Worm (Caenorhabditis elegans) whole organism, L4 larva: ENCODE measurements around the gene M199.136.

Source experiments
- Y105C5A.15 ChIP-seq: fragments of 200-800 bp; sonication (Bioruptor generic); IDR thresholded peaks from 2 replicates; pipeline ENCODE4 v1.3.6; 2022; ENCODE audit warnings: missing genetic modification characterization, missing compliant biosample characterization
- Y5F2A.4 ChIP-seq: fragments of 200-800 bp; sonication (Bioruptor generic); optimal IDR thresholded peaks from 2 replicates; lab custom pipeline; 2018; ENCODE audit warnings: mild to moderate bottlenecking, missing genetic modification characterization, missing compliant biosample characterization
- ZK337.2 ChIP-seq: fragments of 200-800 bp; sonication (Bioruptor generic); IDR thresholded peaks from 2 replicates; pipeline ENCODE4 v1.3.6; 2022; ENCODE audit warnings: missing genetic modification reagents, missing genetic modification characterization, missing compliant biosample characterization
- ZK546.5 ChIP-seq, 2 experiments: sonication (generic microtip); optimal IDR thresholded peaks; 2 replicates each; lab custom pipeline; 2017; ENCODE audit warnings: missing biosample characterization in 2 of 2, missing genetic modification characterization in 2 of 2
- ama-1 ChIP-seq: fragments of 150-350 bp; optimal IDR thresholded peaks from 2 replicates; lab custom pipeline; 2014; ENCODE audit warnings: inconsistent platforms, mixed read lengths
- ceh-20 ChIP-seq: fragments of 200-800 bp; sonication (Bioruptor generic); IDR thresholded peaks from 2 replicates; pipeline ENCODE4 v1.3.6; 2022; ENCODE audit warnings: missing genetic modification reagents, missing genetic modification characterization, missing compliant biosample characterization
- ceh-32 ChIP-seq: sonication (generic microtip); optimal IDR thresholded peaks from 2 replicates; lab custom pipeline; 2016; ENCODE audit warnings: mild to moderate bottlenecking, missing genetic modification characterization, missing compliant biosample characterization; ENCODE audit not compliant: poor library complexity
- ceh-44 ChIP-seq: fragments of 200-800 bp; sonication (Bioruptor generic); IDR thresholded peaks from 2 replicates; pipeline ENCODE4 v1.3.6; 2022; ENCODE audit warnings: missing genetic modification reagents, missing genetic modification characterization, missing compliant biosample characterization
- ceh-62 ChIP-seq: sonication (generic microtip); optimal IDR thresholded peaks from 2 replicates; lab custom pipeline; 2017; ENCODE audit warnings: missing biosample characterization, missing genetic modification characterization
- daf-12 ChIP-seq: fragments of 150-350 bp; optimal IDR thresholded peaks from 2 replicates; lab custom pipeline; 2014; ENCODE audit warnings: missing biosample characterization, missing genetic modification reagents, missing genetic modification characterization
- daf-8 ChIP-seq: fragments of 200-800 bp; sonication (Bioruptor generic); IDR thresholded peaks from 2 replicates; pipeline ENCODE4 v1.3.6; 2022; ENCODE audit warnings: missing genetic modification characterization, missing compliant biosample characterization
- dmd-8 ChIP-seq: fragments of 200-800 bp; sonication (Bioruptor generic); IDR thresholded peaks from 2 replicates; pipeline ENCODE4 v1.3.6; 2022; ENCODE audit warnings: missing genetic modification characterization, missing compliant biosample characterization
- egl-27 ChIP-seq: sonication (generic microtip); optimal IDR thresholded peaks from 3 replicates; lab custom pipeline; 2017; ENCODE audit warnings: missing biosample characterization, missing genetic modification reagents, missing genetic modification characterization
- egl-43 ChIP-seq: fragments of 200-800 bp; sonication (Bioruptor generic); IDR thresholded peaks from 2 replicates; pipeline ENCODE4 v1.3.6; 2022; ENCODE audit warnings: missing genetic modification reagents, missing genetic modification characterization, missing compliant biosample characterization
- hif-1 ChIP-seq, 2 experiments: sonication (generic microtip); optimal IDR thresholded peaks; 2 replicates each; lab custom pipeline; 2016 to 2017; ENCODE audit warnings: missing compliant biosample characterization in 2 of 2, missing genetic modification characterization in 2 of 2, missing genetic modification reagents in 2 of 2, missing genotype in 2 of 2, mild to moderate bottlenecking in 1 of 2
- hlh-11 ChIP-seq: fragments of 200-800 bp; sonication (Bioruptor generic); optimal IDR thresholded peaks from 2 replicates; lab custom pipeline; 2018; ENCODE audit warnings: mild to moderate bottlenecking, missing genetic modification characterization, missing compliant biosample characterization
- jun-1 ChIP-seq: fragments of 150-350 bp; optimal IDR thresholded peaks from 2 replicates; lab custom pipeline; 2014; ENCODE audit warnings: missing biosample characterization, missing genetic modification reagents, missing genetic modification characterization
- lim-7 ChIP-seq: fragments of 200-800 bp; sonication (Bioruptor generic); IDR thresholded peaks from 2 replicates; pipeline ENCODE4 v1.3.6; 2022; ENCODE audit warnings: missing genetic modification characterization, missing compliant biosample characterization
- lin-13 ChIP-seq: fragments of 150-350 bp; optimal IDR thresholded peaks from 2 replicates; lab custom pipeline; 2014; ENCODE audit warnings: missing biosample characterization, missing genetic modification reagents, missing genetic modification characterization
- lin-15B ChIP-seq: fragments of 150-350 bp; sonication (generic microtip); optimal IDR thresholded peaks from 3 replicates; lab custom pipeline; 2014; ENCODE audit warnings: missing biosample characterization, missing genetic modification characterization
- madf-5 ChIP-seq, 2 experiments: fragments of 200-800 bp; sonication (Bioruptor generic); IDR thresholded peaks; 2 replicates each; pipeline ENCODE4 v1.3.6; 2022; ENCODE audit warnings: missing compliant biosample characterization in 2 of 2, missing genetic modification characterization in 2 of 2
- mdl-1 ChIP-seq, 2 experiments: fragments of 150-350 bp in 1 of 2; sonication (generic microtip) in 1 of 2; optimal IDR thresholded peaks; 2 replicates each; lab custom pipeline; 2014 to 2017; ENCODE audit warnings: missing biosample characterization in 2 of 2, missing genetic modification characterization in 2 of 2
- nhr-10 ChIP-seq: fragments of 150-350 bp; optimal IDR thresholded peaks from 2 replicates; lab custom pipeline; 2014; ENCODE audit warnings: missing biosample characterization, missing genetic modification characterization
- nhr-237 ChIP-seq: sonication (generic microtip); optimal IDR thresholded peaks from 2 replicates; lab custom pipeline; 2017; ENCODE audit warnings: missing biosample characterization, missing genetic modification characterization
- nhr-25 ChIP-seq: sonication (generic microtip); optimal IDR thresholded peaks from 2 replicates; lab custom pipeline; 2017; ENCODE audit warnings: missing genetic modification characterization, mild to moderate bottlenecking, missing compliant biosample characterization, antibody characterized with exemption, moderate library complexity, borderline replicate concordance; ENCODE audit not compliant: insufficient read depth
- nhr-6 ChIP-seq: fragments of 150-350 bp; optimal IDR thresholded peaks from 2 replicates; lab custom pipeline; 2014; ENCODE audit warnings: missing biosample characterization, missing genetic modification characterization
- nhr-76 ChIP-seq: fragments of 150-350 bp; optimal IDR thresholded peaks from 2 replicates; lab custom pipeline; 2014; ENCODE audit warnings: missing biosample characterization, missing genetic modification characterization
- saeg-2 ChIP-seq: fragments of 200-800 bp; sonication (Bioruptor generic); IDR thresholded peaks from 2 replicates; pipeline ENCODE4 v1.3.6; 2022; ENCODE audit warnings: missing genetic modification reagents, missing genetic modification characterization, missing compliant biosample characterization
- sdz-12 ChIP-seq: fragments of 200-800 bp; sonication (Bioruptor generic); optimal IDR thresholded peaks from 2 replicates; lab custom pipeline; 2018; ENCODE audit warnings: mild to moderate bottlenecking, missing genetic modification characterization, missing compliant biosample characterization
- snpc-1.2 ChIP-seq: fragments of 200-800 bp; sonication (Bioruptor generic); IDR thresholded peaks from 2 replicates; pipeline ENCODE4 v1.3.6; 2022; ENCODE audit warnings: missing genetic modification reagents, missing genetic modification characterization, missing compliant biosample characterization
- snpc-4 ChIP-seq: fragments of 150-350 bp; optimal IDR thresholded peaks from 2 replicates; lab custom pipeline; 2014; ENCODE audit warnings: missing biosample characterization, missing genetic modification characterization
- spr-3 ChIP-seq: fragments of 200-800 bp; sonication (Bioruptor generic); optimal IDR thresholded peaks from 2 replicates; lab custom pipeline; 2018; ENCODE audit warnings: mild to moderate bottlenecking, missing genetic modification characterization, missing compliant biosample characterization
- unc-39 ChIP-seq: sonication (generic microtip); optimal IDR thresholded peaks from 2 replicates; lab custom pipeline; 2017; ENCODE audit warnings: missing biosample characterization, missing genetic modification characterization
- zip-11 ChIP-seq: fragments of 200-800 bp; sonication (Bioruptor generic); IDR thresholded peaks from 2 replicates; pipeline ENCODE4 v1.3.6; 2022; ENCODE audit warnings: missing genetic modification characterization, missing compliant biosample characterization
- ztf-7 ChIP-seq: fragments of 150-350 bp; optimal IDR thresholded peaks from 2 replicates; lab custom pipeline; 2014; ENCODE audit warnings: missing biosample characterization, missing genetic modification characterization

M199.136 gene

ce11 chrIV:15118390-15118789 is at the start of gene M199.136:
Gene M199.136, plus strand, starts transcription at chrIV:15118690.
- TF ChIP-seq ceh-44 (no peak), Y5F2A.4 (no peak), nhr-10 (tag; lab: Kevin White, UChicago) (no peak), madf-5 (GFP tag; IDR thresholded peaks at IDR 0.05; lab: Robert Waterston, UW) (no peak), egl-27 (tag; lab: Kevin White, UChicago) (no peak), lim-7 (GFP tag; lab: Robert Waterston, UW) (no peak), ZK546.5 (tag; optimal IDR thresholded peaks at IDR 0.05; lab: Kevin White, UChicago) (no peak)

- TF ChIP-seq ceh-62 = no peak
- TF ChIP-seq sdz-12 (GFP tag; lab: Kevin White, UChicago) = no peak
- no peak for TF ChIP-seq snpc-4 (tag; lab: Kevin White, UChicago)
- TF ChIP-seq zip-11 (GFP tag; lab: Robert Waterston, UW) = no peak
- TF ChIP-seq spr-3 = no peak
- TF ChIP-seq daf-12 (tag; lab: Kevin White, UChicago) = no peak
- no peak for TF ChIP-seq jun-1 (tag; lab: Kevin White, UChicago)
- no peak for TF ChIP-seq ceh-32 (tag; lab: Kevin White, UChicago)
- no peak for TF ChIP-seq hif-1 (tag; optimal IDR thresholded peaks at IDR 0.05; lab: Kevin White, UChicago)
Observed at ce11 chrIV:15068818-15069217, 49.7 kb upstream of the M199.136 start, which contains the start of gene srt-48. Gene srt-48, minus strand, starts transcription at chrIV:15068918.

ce11 chrIV:15074392-15074791 is 44.1 kb upstream of the M199.136 start, which contains the start of gene srt-50:
Gene srt-50, plus strand, starts transcription at chrIV:15074692.
- TF ChIP-seq nhr-76 = no peak
- no peak for TF ChIP-seq ceh-20 (GFP tag; lab: Robert Waterston, UW)
- TF ChIP-seq hlh-11 (tag; lab: Kevin White, UChicago) = no peak
- TF ChIP-seq ztf-7 (tag; lab: Kevin White, UChicago) = no peak
- no peak for TF ChIP-seq ceh-44
- TF ChIP-seq nhr-6 (tag; lab: Kevin White, UChicago) = no peak
- no peak for TF ChIP-seq nhr-237 (tag; lab: Kevin White, UChicago)
- no peak for TF ChIP-seq madf-5 (GFP tag; IDR thresholded peaks at IDR 0.05; lab: Robert Waterston, UW)

ce11 chrIV:15098294-15098693 is 20.2 kb upstream of the M199.136 start, which contains the start of gene srt-49:
Gene srt-49, minus strand, starts transcription at chrIV:15098394.
- no peak for TF ChIP-seq egl-43

ce11 chrIV:15103224-15103679 is 15.2 kb upstream of the M199.136 start, which contains the start of gene srt-44:
Gene srt-44, plus strand, starts transcription at chrIV:15103629.
- no peak for TF ChIP-seq mdl-1 (tag; optimal IDR thresholded peaks at IDR 0.05; lab: Kevin White, UChicago)
- no peak for TF ChIP-seq lin-15B
- TF ChIP-seq nhr-25 = no peak
- TF ChIP-seq unc-39 = no peak
- no peak for TF ChIP-seq saeg-2 (GFP tag; lab: Robert Waterston, UW)
- TF ChIP-seq daf-8 (GFP tag; lab: Robert Waterston, UW) = no peak
- no peak for TF ChIP-seq ama-1 (lab: Kevin White, UChicago)
- TF ChIP-seq daf-12 (tag; lab: Kevin White, UChicago) = no peak
- no peak for TF ChIP-seq ZK337.2 (GFP tag; lab: Robert Waterston, UW)
- no peak for TF ChIP-seq dmd-8

DNA sequence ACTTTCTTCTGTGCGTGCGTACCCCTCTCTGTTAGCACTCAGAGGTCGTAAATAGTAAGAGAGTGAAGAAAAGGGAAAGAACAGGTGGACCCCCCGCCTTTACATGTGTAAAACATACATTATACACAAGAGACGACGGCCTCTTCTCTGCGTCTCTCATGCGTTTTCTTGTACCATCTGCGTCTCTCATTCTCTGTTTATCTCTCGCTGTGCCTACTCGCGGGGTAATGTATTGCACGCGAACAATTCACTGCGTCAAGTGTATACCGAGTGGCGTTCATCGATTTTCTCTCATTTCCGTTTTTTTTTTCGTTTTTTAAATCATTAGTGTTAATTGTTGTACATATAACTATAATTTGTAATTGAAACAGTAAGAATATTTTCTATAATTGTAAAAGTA is 11.3 kb upstream of the M199.136 start:
- peak; percentile 79 for TF ChIP-seq snpc-1.2 (GFP tag; lab: Robert Waterston, UW)
- no peak for TF ChIP-seq nhr-10 (tag; lab: Kevin White, UChicago)
- no peak for TF ChIP-seq hlh-11 (tag; lab: Kevin White, UChicago)
- TF ChIP-seq Y105C5A.15 = no peak
- peak; percentile 71 for TF ChIP-seq lin-13
